Worm (Caenorhabditis elegans) whole organism, early embryonic: Measurements from ENCODE around the gene nhr-283.

Experiments used
- B0310.2 ChIP-seq: sonication (generic microtip); optimal IDR thresholded peaks from 2 replicates; lab custom pipeline; 2016; ENCODE audit warnings: mild to moderate bottlenecking, missing genetic modification characterization, missing compliant biosample characterization
- F13C5.2 ChIP-seq: sonication (generic microtip); optimal IDR thresholded peaks from 2 replicates; lab custom pipeline; 2017; ENCODE audit warnings: mild to moderate bottlenecking, missing genetic modification characterization, inconsistent platforms, missing compliant biosample characterization
- aly-1 ChIP-seq: sonication (generic microtip); optimal IDR thresholded peaks from 2 replicates; lab custom pipeline; 2016; ENCODE audit warnings: missing genetic modification characterization, missing compliant biosample characterization
- ama-1 ChIP-seq: fragments of 150-350 bp; optimal IDR thresholded peaks from 2 replicates; lab custom pipeline; 2014
- ceh-13 ChIP-seq: fragments of 200-800 bp; sonication (Bioruptor generic); optimal IDR thresholded peaks from 2 replicates; lab custom pipeline; 2018; ENCODE audit warnings: mild to moderate bottlenecking, missing genetic modification characterization, missing compliant biosample characterization
- ceh-36 ChIP-seq: sonication (generic microtip); optimal IDR thresholded peaks from 2 replicates; lab custom pipeline; 2016; ENCODE audit warnings: missing genetic modification characterization, inconsistent platforms, missing compliant biosample characterization
- ets-7 ChIP-seq: sonication (generic microtip); optimal IDR thresholded peaks from 2 replicates; lab custom pipeline; 2016; ENCODE audit warnings: missing genotype, missing genetic modification characterization, missing compliant biosample characterization
- flt-1 ChIP-seq: fragments of 200-800 bp; sonication (Bioruptor generic); IDR thresholded peaks from 2 replicates; pipeline ENCODE4 v1.3.6; 2022; ENCODE audit warnings: missing genetic modification characterization, missing compliant biosample characterization
- hmbx-1 ChIP-seq: sonication (generic microtip); optimal IDR thresholded peaks from 2 replicates; lab custom pipeline; 2016; ENCODE audit warnings: mild to moderate bottlenecking, missing genetic modification characterization, missing compliant biosample characterization
- hmg-4 ChIP-seq: fragments of 200-800 bp; sonication (Bioruptor generic); optimal IDR thresholded peaks from 2 replicates; lab custom pipeline; 2018; ENCODE audit warnings: mild to moderate bottlenecking, missing genetic modification characterization, missing compliant biosample characterization
- hnd-1 ChIP-seq: sonication (generic microtip); optimal IDR thresholded peaks from 2 replicates; lab custom pipeline; 2016; ENCODE audit warnings: missing genetic modification characterization, missing compliant biosample characterization
- scrt-1 ChIP-seq: fragments of 200-800 bp; sonication (Bioruptor generic); IDR thresholded peaks from 2 replicates; pipeline ENCODE4 v1.3.6; 2022; ENCODE audit warnings: missing genetic modification characterization, missing compliant biosample characterization
- tbx-11 ChIP-seq: fragments of 200-800 bp; sonication (Bioruptor generic); IDR thresholded peaks from 2 replicates; pipeline ENCODE4 v1.3.6; 2022; ENCODE audit warnings: missing genetic modification characterization, missing compliant biosample characterization
- tbx-37 ChIP-seq: fragments of 200-800 bp; sonication (Bioruptor generic); conservative IDR thresholded peaks from 2 replicates; pipeline ENCODE4 v1.3.6; 2022; ENCODE audit warnings: missing genetic modification reagents, missing genetic modification characterization, missing compliant biosample characterization

DNA sequence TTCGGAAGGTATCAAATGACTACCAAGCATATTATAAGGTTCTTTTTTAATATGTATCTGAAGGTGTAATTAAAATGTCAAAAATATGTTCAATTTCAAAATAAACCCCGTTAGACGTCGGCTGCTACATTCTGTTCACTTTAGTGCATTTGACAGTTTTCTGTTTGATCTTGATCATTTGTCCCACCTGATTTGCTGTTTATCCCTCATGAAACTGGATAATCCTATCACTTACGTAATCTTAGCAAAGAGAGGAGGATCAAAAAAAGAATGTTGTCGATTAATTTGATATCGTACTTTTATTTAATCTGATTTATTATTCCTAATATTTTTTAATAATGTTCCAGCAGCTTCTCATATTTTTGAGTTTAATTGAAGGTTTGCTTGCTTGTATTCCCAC lies 33.9 kb upstream of the nhr-283 start, which contains the start of gene F54B8.1:
- TF ChIP-seq B0310.2 (tag; lab: Kevin White, UChicago) (no peak), hmbx-1 (tag; lab: Kevin White, UChicago) (no peak), scrt-1 (GFP tag; lab: Robert Waterston, UW) (no peak), tbx-11 (GFP tag; lab: Robert Waterston, UW) (no peak), flt-1 (GFP tag; lab: Robert Waterston, UW) (no peak), ama-1 (no peak), ets-7 (tag; lab: Kevin White, UChicago) (no peak), ceh-36 (no peak), ceh-13 (GFP tag; lab: Kevin White, UChicago) (no peak), tbx-37 (GFP tag; lab: Robert Waterston, UW) (no peak), hnd-1 (no peak), hmg-4 (GFP tag; lab: Kevin White, UChicago) (no peak), aly-1 (no peak), F13C5.2 (no peak)
